Worm (Caenorhabditis elegans) whole organism, L4 larva: Measurements from ENCODE around the gene ufd-3.

Source experiments
- F10B5.3 ChIP-seq: sonication (generic microtip); optimal IDR thresholded peaks from 2 replicates; lab custom pipeline; 2016; ENCODE audit warnings: mild to moderate bottlenecking, missing genetic modification characterization, missing compliant biosample characterization
- F37D6.2 ChIP-seq: sonication (generic microtip); optimal IDR thresholded peaks from 2 replicates; lab custom pipeline; 2016; ENCODE audit warnings: mild to moderate bottlenecking, missing genetic modification characterization, missing compliant biosample characterization
- F44E2.7 ChIP-seq: fragments of 200-800 bp; sonication (Bioruptor generic); IDR thresholded peaks from 2 replicates; pipeline ENCODE4 v2.1.2; 2022; ENCODE audit warnings: missing genetic modification characterization, missing compliant biosample characterization
- R02D3.7 ChIP-seq: fragments of 150-350 bp; sonication (generic microtip); optimal IDR thresholded peaks from 3 replicates; lab custom pipeline; 2014; ENCODE audit warnings: missing biosample characterization, missing genetic modification characterization
- T26A8.4 ChIP-seq: fragments of 200-800 bp; sonication (Bioruptor generic); IDR thresholded peaks from 2 replicates; pipeline ENCODE4 v1.3.6; 2022; ENCODE audit warnings: missing genetic modification characterization, missing compliant biosample characterization
- Y48G9A.11 ChIP-seq: fragments of 200-800 bp; sonication (Bioruptor generic); IDR thresholded peaks from 2 replicates; pipeline ENCODE4 v1.3.6; 2022; ENCODE audit warnings: missing genetic modification reagents, missing genetic modification characterization, missing compliant biosample characterization
- Y5F2A.4 ChIP-seq: fragments of 200-800 bp; sonication (Bioruptor generic); optimal IDR thresholded peaks from 2 replicates; lab custom pipeline; 2018; ENCODE audit warnings: mild to moderate bottlenecking, missing genetic modification characterization, missing compliant biosample characterization
- Y75B8A.6 ChIP-seq: fragments of 200-800 bp; sonication (Bioruptor generic); IDR thresholded peaks from 2 replicates; pipeline ENCODE4 v1.3.6; 2022; ENCODE audit warnings: missing genetic modification reagents, missing genetic modification characterization, missing compliant biosample characterization
- aha-1 ChIP-seq: fragments of 150-350 bp; peaks from one replicate; lab custom pipeline; 2014; ENCODE audit warnings: missing biosample characterization, missing genetic modification characterization
- attf-4 ChIP-seq: sonication (generic microtip); optimal IDR thresholded peaks from 3 replicates; lab custom pipeline; 2017; ENCODE audit warnings: missing biosample characterization, missing genetic modification characterization
- ceh-20 ChIP-seq: fragments of 200-800 bp; sonication (Bioruptor generic); IDR thresholded peaks from 2 replicates; pipeline ENCODE4 v1.3.6; 2022; ENCODE audit warnings: missing genetic modification reagents, missing genetic modification characterization, missing compliant biosample characterization
- ceh-32 ChIP-seq: sonication (generic microtip); optimal IDR thresholded peaks from 2 replicates; lab custom pipeline; 2016; ENCODE audit warnings: mild to moderate bottlenecking, missing genetic modification characterization, missing compliant biosample characterization; ENCODE audit not compliant: poor library complexity
- daf-16 ChIP-seq, 3 experiments: sonication (generic microtip); optimal IDR thresholded peaks; 2 replicates each; lab custom pipeline; 2016 to 2017; ENCODE audit warnings: missing genetic modification characterization in 3 of 3, missing genetic modification reagents in 3 of 3, mild to moderate bottlenecking in 2 of 3, missing compliant biosample characterization in 2 of 3, missing biosample characterization in 1 of 3, moderate library complexity in 1 of 3
- daf-8 ChIP-seq: fragments of 200-800 bp; sonication (Bioruptor generic); IDR thresholded peaks from 2 replicates; pipeline ENCODE4 v1.3.6; 2022; ENCODE audit warnings: missing genetic modification characterization, missing compliant biosample characterization
- dmd-8 ChIP-seq: fragments of 200-800 bp; sonication (Bioruptor generic); IDR thresholded peaks from 2 replicates; pipeline ENCODE4 v1.3.6; 2022; ENCODE audit warnings: missing genetic modification characterization, missing compliant biosample characterization
- dpl-1 ChIP-seq: fragments of 150-350 bp; optimal IDR thresholded peaks from 2 replicates; lab custom pipeline; 2014; ENCODE audit warnings: missing biosample characterization, missing genetic modification reagents, missing genetic modification characterization
- dve-1 ChIP-seq: sonication (generic microtip); optimal IDR thresholded peaks from 2 replicates; lab custom pipeline; 2017; ENCODE audit warnings: antibody characterized with exemption, mild to moderate bottlenecking, missing genetic modification characterization, missing compliant biosample characterization; ENCODE audit not compliant: insufficient read depth
- egl-43 ChIP-seq: fragments of 200-800 bp; sonication (Bioruptor generic); IDR thresholded peaks from 2 replicates; pipeline ENCODE4 v1.3.6; 2022; ENCODE audit warnings: missing genetic modification reagents, missing genetic modification characterization, missing compliant biosample characterization
- hif-1 ChIP-seq, 2 experiments: sonication (generic microtip); optimal IDR thresholded peaks; 2 replicates each; lab custom pipeline; 2016 to 2017; ENCODE audit warnings: missing compliant biosample characterization in 2 of 2, missing genetic modification characterization in 2 of 2, missing genetic modification reagents in 2 of 2, missing genotype in 2 of 2, mild to moderate bottlenecking in 1 of 2
- hlh-30 ChIP-seq: sonication (generic microtip); optimal IDR thresholded peaks from 2 replicates; lab custom pipeline; 2017; ENCODE audit warnings: antibody characterized with exemption, mild to moderate bottlenecking, missing genetic modification characterization, missing compliant biosample characterization; ENCODE audit not compliant: insufficient read depth
- hmg-1.1 ChIP-seq: fragments of 200-800 bp; sonication (Bioruptor generic); IDR thresholded peaks from 2 replicates; pipeline ENCODE4 v1.3.6; 2022; ENCODE audit warnings: missing genetic modification reagents, missing genetic modification characterization, missing compliant biosample characterization
- lim-7 ChIP-seq: fragments of 200-800 bp; sonication (Bioruptor generic); IDR thresholded peaks from 2 replicates; pipeline ENCODE4 v1.3.6; 2022; ENCODE audit warnings: missing genetic modification characterization, missing compliant biosample characterization
- lin-1 ChIP-seq: fragments of 200-800 bp; sonication (Bioruptor generic); IDR thresholded peaks from 2 replicates; pipeline ENCODE4 v1.3.6; 2022; ENCODE audit warnings: missing genetic modification reagents, missing genetic modification characterization, missing compliant biosample characterization
- lin-15B ChIP-seq: fragments of 150-350 bp; sonication (generic microtip); optimal IDR thresholded peaks from 3 replicates; lab custom pipeline; 2014; ENCODE audit warnings: missing biosample characterization, missing genetic modification characterization
- lin-38 ChIP-seq: fragments of 200-800 bp; sonication (Bioruptor generic); IDR thresholded peaks from 2 replicates; pipeline ENCODE4 v1.3.6; 2022; ENCODE audit warnings: missing genetic modification reagents, missing genetic modification characterization, missing compliant biosample characterization
- lir-3 ChIP-seq: sonication (generic microtip); optimal IDR thresholded peaks from 2 replicates; lab custom pipeline; 2016; ENCODE audit warnings: mild to moderate bottlenecking, missing genetic modification characterization, missing compliant biosample characterization
- lsy-2 ChIP-seq, 2 experiments: fragments of 150-350 bp in 1 of 2; sonication (generic microtip) in 1 of 2; optimal IDR thresholded peaks; 2 replicates each; lab custom pipeline; 2014 to 2017; ENCODE audit warnings: missing biosample characterization in 2 of 2, missing genetic modification characterization in 2 of 2
- mdl-1 ChIP-seq, 2 experiments: fragments of 150-350 bp in 1 of 2; sonication (generic microtip) in 1 of 2; optimal IDR thresholded peaks; 2 replicates each; lab custom pipeline; 2014 to 2017; ENCODE audit warnings: missing biosample characterization in 2 of 2, missing genetic modification characterization in 2 of 2
- mep-1 ChIP-seq: fragments of 150-350 bp; sonication (generic microtip); optimal IDR thresholded peaks from 3 replicates; lab custom pipeline; 2014; ENCODE audit warnings: missing biosample characterization, missing genetic modification characterization
- mes-2 ChIP-seq: sonication (generic microtip); optimal IDR thresholded peaks from 2 replicates; lab custom pipeline; 2016; ENCODE audit warnings: missing genotype, mild to moderate bottlenecking, missing genetic modification characterization, missing compliant biosample characterization; ENCODE audit not compliant: poor library complexity, severe bottlenecking
- mxl-2 ChIP-seq: fragments of 200-800 bp; sonication (Bioruptor generic); conservative IDR thresholded peaks from 2 replicates; pipeline ENCODE4 v1.3.6; 2022; ENCODE audit warnings: missing genetic modification reagents, missing genetic modification characterization, missing compliant biosample characterization
- mxl-3 ChIP-seq: fragments of 200-800 bp; sonication (Bioruptor generic); optimal IDR thresholded peaks from 2 replicates; lab custom pipeline; 2018; ENCODE audit warnings: mild to moderate bottlenecking, missing genetic modification characterization, missing compliant biosample characterization
- nhr-102 ChIP-seq: sonication (generic microtip); optimal IDR thresholded peaks from 2 replicates; lab custom pipeline; 2016; ENCODE audit warnings: mild to moderate bottlenecking, missing genetic modification characterization, moderate library complexity, missing compliant biosample characterization
- nhr-11 ChIP-seq: fragments of 150-350 bp; optimal IDR thresholded peaks from 2 replicates; lab custom pipeline; 2014; ENCODE audit warnings: missing biosample characterization, missing genetic modification characterization
- nhr-111 ChIP-seq: fragments of 200-800 bp; sonication (Bioruptor generic); optimal IDR thresholded peaks from 2 replicates; lab custom pipeline; 2018; ENCODE audit warnings: mild to moderate bottlenecking, missing genetic modification characterization, missing compliant biosample characterization
- nhr-25 ChIP-seq: sonication (generic microtip); optimal IDR thresholded peaks from 2 replicates; lab custom pipeline; 2017; ENCODE audit warnings: missing genetic modification characterization, mild to moderate bottlenecking, missing compliant biosample characterization, antibody characterized with exemption, moderate library complexity, borderline replicate concordance; ENCODE audit not compliant: insufficient read depth
- nhr-41 ChIP-seq: fragments of 200-800 bp; sonication (Bioruptor generic); IDR thresholded peaks from 2 replicates; pipeline ENCODE4 v1.3.6; 2022; ENCODE audit warnings: missing genetic modification reagents, missing genetic modification characterization, missing compliant biosample characterization
- nhr-6 ChIP-seq: fragments of 150-350 bp; optimal IDR thresholded peaks from 2 replicates; lab custom pipeline; 2014; ENCODE audit warnings: missing biosample characterization, missing genetic modification characterization
- php-3 ChIP-seq: fragments of 200-800 bp; sonication (Bioruptor generic); IDR thresholded peaks from 2 replicates; pipeline ENCODE4 v1.3.6; 2022; ENCODE audit warnings: missing genetic modification reagents, missing genetic modification characterization, missing compliant biosample characterization
- rbr-2 ChIP-seq: sonication (generic microtip); optimal IDR thresholded peaks from 2 replicates; lab custom pipeline; 2016; ENCODE audit warnings: missing genotype, missing genetic modification characterization, missing compliant biosample characterization
- skn-1 ChIP-seq: fragments of 150-350 bp; optimal IDR thresholded peaks from 2 replicates; lab custom pipeline; 2014; ENCODE audit warnings: missing biosample characterization, missing genetic modification characterization
- snpc-4 ChIP-seq: fragments of 150-350 bp; optimal IDR thresholded peaks from 2 replicates; lab custom pipeline; 2014; ENCODE audit warnings: missing biosample characterization, missing genetic modification characterization
- spr-3 ChIP-seq: fragments of 200-800 bp; sonication (Bioruptor generic); optimal IDR thresholded peaks from 2 replicates; lab custom pipeline; 2018; ENCODE audit warnings: mild to moderate bottlenecking, missing genetic modification characterization, missing compliant biosample characterization
- tra-1 ChIP-seq: fragments of 200-800 bp; sonication (Bioruptor generic); IDR thresholded peaks from 2 replicates; pipeline ENCODE4 v1.3.6; 2022; ENCODE audit warnings: missing genetic modification reagents, missing genetic modification characterization, missing compliant biosample characterization
- unc-130 ChIP-seq: sonication (generic microtip); optimal IDR thresholded peaks from 2 replicates; lab custom pipeline; 2016; ENCODE audit warnings: missing genetic modification reagents, missing genetic modification characterization, missing compliant biosample characterization
- unc-62 ChIP-seq, 3 experiments: fragments of 150-350 bp in 1 of 3; sonication (generic microtip); optimal IDR thresholded peaks in 2 of 3; peaks in 1 of 3; 1 replicate in 1 of 3; 2 replicates in 2 of 3; lab custom pipeline; 2014 to 2017; ENCODE audit warnings: missing biosample characterization in 3 of 3, missing genetic modification characterization in 3 of 3, missing genetic modification reagents in 3 of 3, missing genotype in 1 of 3
- zag-1 ChIP-seq: fragments of 150-350 bp; optimal IDR thresholded peaks from 2 replicates; lab custom pipeline; 2014; ENCODE audit warnings: missing biosample characterization, missing genetic modification characterization
- zfp-2 ChIP-seq: sonication (generic microtip); optimal IDR thresholded peaks from 2 replicates; lab custom pipeline; 2016; ENCODE audit warnings: mild to moderate bottlenecking, missing genetic modification characterization, missing compliant biosample characterization
- zfp-3 ChIP-seq: fragments of 200-800 bp; sonication (Bioruptor generic); conservative IDR thresholded peaks from 2 replicates; pipeline ENCODE4 v1.3.6; 2022; ENCODE audit warnings: missing genetic modification reagents, missing genetic modification characterization, missing compliant biosample characterization

ufd-3 gene

ce11 chrII:9931012-9931411, 9.5 kb upstream of the ufd-3 start (continued):
- TF ChIP-seq lir-3 (tag; lab: Kevin White, UChicago), result no peak
- 0 out of 2 replicates have a peak, but pooled peaks have one; percentile 32 for TF ChIP-seq tra-1
- no peak for TF ChIP-seq T26A8.4 (GFP tag; lab: Robert Waterston, UW)
- TF ChIP-seq hmg-1.1 (GFP tag; lab: Robert Waterston, UW), result peak; percentile 44
- no peak for TF ChIP-seq unc-62 (GFP tag; optimal IDR thresholded peaks at IDR 0.05 in 1 of 2; lab: Kevin White, UChicago)
- no peak for TF ChIP-seq unc-62 (tag; optimal IDR thresholded peaks at IDR 0.05; lab: Kevin White, UChicago)
- TF ChIP-seq F10B5.3 (tag; lab: Kevin White, UChicago), result no peak
- TF ChIP-seq lin-1 (GFP tag; lab: Robert Waterston, UW), result no peak
- no peak for TF ChIP-seq skn-1 (tag; lab: Kevin White, UChicago)
- TF ChIP-seq snpc-4 (tag; lab: Kevin White, UChicago), result no peak
- TF ChIP-seq Y5F2A.4 (GFP tag; lab: Kevin White, UChicago), result no peak
- TF ChIP-seq daf-16 (GFP tag; optimal IDR thresholded peaks at IDR 0.05; lab: Kevin White, UChicago), result no peak
- no peak for TF ChIP-seq daf-16 (tag; optimal IDR thresholded peaks at IDR 0.05; lab: Kevin White, UChicago)
- 0 out of 2 replicates have a peak, but pooled peaks have one; percentile 52 for TF ChIP-seq ceh-20 (GFP tag; lab: Robert Waterston, UW)
- TF ChIP-seq lim-7 (GFP tag; lab: Robert Waterston, UW), result no peak
- no peak for TF ChIP-seq nhr-25 (tag; lab: Kevin White, UChicago)
- no peak for TF ChIP-seq mxl-2 (GFP tag; lab: Robert Waterston, UW)
- no peak for TF ChIP-seq lin-15B (tag; lab: Kevin White, UChicago)
- TF ChIP-seq php-3 (GFP tag; lab: Robert Waterston, UW), result no peak
- TF ChIP-seq rbr-2, result peak; percentile 5
- no peak for TF ChIP-seq attf-4 (tag; lab: Kevin White, UChicago)
- peak; percentile 38 for TF ChIP-seq lin-38
- no peak for TF ChIP-seq nhr-41
- TF ChIP-seq Y75B8A.6, result no peak
- peak; percentile 56 for TF ChIP-seq mxl-3
- TF ChIP-seq hif-1 (tag; optimal IDR thresholded peaks at IDR 0.05; lab: Kevin White, UChicago), result peak in 1 of 2 experiments; percentile 80
- no peak for TF ChIP-seq nhr-111
- TF ChIP-seq lsy-2 (tag; optimal IDR thresholded peaks at IDR 0.05; lab: Kevin White, UChicago), result peak in 1 of 2 experiments; percentile 40
- TF ChIP-seq zfp-2 (tag; lab: Kevin White, UChicago), result no peak
- TF ChIP-seq ceh-32 (tag; lab: Kevin White, UChicago), result no peak
- TF ChIP-seq hlh-30, result peak; percentile 57
- no peak for TF ChIP-seq spr-3 (GFP tag; lab: Kevin White, UChicago)
- TF ChIP-seq F37D6.2 (tag; lab: Kevin White, UChicago), result no peak
- no peak for TF ChIP-seq daf-8 (GFP tag; lab: Robert Waterston, UW)
- TF ChIP-seq Y48G9A.11 (GFP tag; lab: Robert Waterston, UW), result no peak
- TF ChIP-seq zfp-3, result no peak
- TF ChIP-seq nhr-11 (tag; lab: Kevin White, UChicago), result peak; percentile 12
- TF ChIP-seq nhr-102 (tag; lab: Kevin White, UChicago), result no peak
- TF ChIP-seq F44E2.7 (GFP tag; lab: Robert Waterston, UW), result no peak
- TF ChIP-seq nhr-6 (tag; lab: Kevin White, UChicago), result no peak
- TF ChIP-seq mdl-1 (tag; optimal IDR thresholded peaks at IDR 0.05; lab: Kevin White, UChicago), result no peak
- no peak for TF ChIP-seq egl-43 (GFP tag; lab: Robert Waterston, UW)
- no peak for TF ChIP-seq zag-1
- TF ChIP-seq mes-2 (tag; lab: Kevin White, UChicago), result peak; percentile 87
- peak; percentile 52 for TF ChIP-seq aha-1 (tag; lab: Kevin White, UChicago)
- TF ChIP-seq unc-130 (GFP tag; lab: Kevin White, UChicago), result peak; percentile 21
- TF ChIP-seq R02D3.7, result no peak
- peak; percentile 22 for TF ChIP-seq dpl-1 (GFP tag; lab: Kevin White, UChicago)
- peak; percentile 14 for TF ChIP-seq dve-1 (tag; lab: Kevin White, UChicago)
- peak; percentile 21 for TF ChIP-seq mep-1 (tag; lab: Kevin White, UChicago)
- 0 out of 2 replicates have a peak, but pooled peaks have one; percentile 51 for TF ChIP-seq dmd-8 (GFP tag; lab: Robert Waterston, UW)
